Fruit fly (Drosophila melanogaster) whole organism, embryonic: ENCODE data around the gene D.
A peak's percentile ranks its signal among the peaks of the same experiment; 100 is the strongest.

Source experiments
- CG11504 ChIP-seq: fragments of 200-800 bp; sonication (Bioruptor generic); optimal IDR thresholded peaks from 3 replicates; lab custom pipeline; 2019; ENCODE audit warnings: missing biosample characterization, mild to moderate bottlenecking, missing genetic modification characterization, moderate library complexity
- CG12299 ChIP-seq: fragments of 200-800 bp; sonication (Bioruptor generic); optimal IDR thresholded peaks from 2 replicates; lab custom pipeline; 2018; ENCODE audit warnings: missing biosample characterization, mild to moderate bottlenecking, missing genetic modification characterization
- CG12659 ChIP-seq: fragments of 200-800 bp; sonication (Bioruptor generic); optimal IDR thresholded peaks from 3 replicates; lab custom pipeline; 2017; ENCODE audit warnings: mild to moderate bottlenecking, missing biosample characterization, missing genetic modification reagents, missing genetic modification characterization
- CG17186 ChIP-seq: fragments of 200-800 bp; sonication (Bioruptor generic); optimal IDR thresholded peaks from 3 replicates; lab custom pipeline; 2017; ENCODE audit warnings: missing biosample characterization, missing genetic modification reagents, missing genetic modification characterization
- CG18764 ChIP-seq: fragments of 200-800 bp; sonication (Bioruptor generic); optimal IDR thresholded peaks from 3 replicates; lab custom pipeline; 2016; ENCODE audit warnings: missing biosample characterization, missing genetic modification characterization
- CG31224 ChIP-seq: fragments of 200-800 bp; sonication (Bioruptor generic); IDR thresholded peaks from 2 replicates; pipeline ENCODE4 v1.3.6; 2022; ENCODE audit warnings: missing biosample characterization, missing genetic modification characterization
- CG3281 ChIP-seq: fragments of 200-800 bp; sonication (Bioruptor generic); optimal IDR thresholded peaks from 3 replicates; lab custom pipeline; 2017; ENCODE audit warnings: missing biosample characterization, mild to moderate bottlenecking, missing genetic modification characterization
- CG34422 ChIP-seq: fragments of 200-800 bp; sonication (Bioruptor generic); IDR thresholded peaks from 3 replicates; pipeline ENCODE4 v1.3.6; 2022; ENCODE audit warnings: missing biosample characterization, missing genetic modification characterization
- CG3847 ChIP-seq: fragments of 200-800 bp; sonication (Bioruptor generic); IDR thresholded peaks from 2 replicates; pipeline ENCODE4 v1.3.6; 2022; ENCODE audit warnings: missing biosample characterization, missing genetic modification characterization
- CG42726 ChIP-seq: fragments of 200-800 bp; sonication (Bioruptor generic); IDR thresholded peaks from 2 replicates; pipeline ENCODE4 v1.3.6; 2022; ENCODE audit warnings: missing biosample characterization, missing genetic modification characterization; ENCODE audit not compliant: partially characterized antibody
- CG4820 ChIP-seq: fragments of 200-800 bp; sonication (Bioruptor generic); optimal IDR thresholded peaks from 3 replicates; lab custom pipeline; 2016; ENCODE audit warnings: missing biosample characterization, missing genetic modification characterization
- CG6654 ChIP-seq: fragments of 200-800 bp; sonication (Bioruptor generic); optimal IDR thresholded peaks from 2 replicates; lab custom pipeline; 2017; ENCODE audit warnings: missing biosample characterization, mild to moderate bottlenecking, missing genetic modification characterization
- CG6813 ChIP-seq: fragments of 200-800 bp; sonication (Bioruptor generic); optimal IDR thresholded peaks from 2 replicates; lab custom pipeline; 2017; ENCODE audit warnings: missing biosample characterization, missing genetic modification characterization, mild to moderate bottlenecking, moderate library complexity, missing genetic modification reagents
- CG9215 ChIP-seq: fragments of 200-800 bp; sonication (Bioruptor generic); IDR thresholded peaks from 2 replicates; pipeline ENCODE4 v1.3.6; 2022; ENCODE audit warnings: missing biosample characterization, missing genetic modification characterization
- CkIIα-i1 ChIP-seq: fragments of 200-800 bp; sonication (Bioruptor generic); IDR thresholded peaks from 2 replicates; pipeline ENCODE4 v1.3.6; 2022; ENCODE audit warnings: missing biosample characterization, missing genetic modification characterization
- Dbx ChIP-seq: fragments of 200-800 bp; sonication (Bioruptor generic); IDR thresholded peaks from 3 replicates; pipeline ENCODE4 v1.3.6; 2022; ENCODE audit warnings: missing biosample characterization, missing genetic modification characterization
- Eip74EF ChIP-seq, 2 experiments: fragments of 200-800 bp in 1 of 2; fragments of >200 bp in 1 of 2; sonication (Bioruptor generic) in 1 of 2; optimal IDR thresholded peaks; 2 replicates each; lab custom pipeline; 2017 to 2019; ENCODE audit warnings: missing biosample characterization in 2 of 2, missing genetic modification characterization in 2 of 2, mild to moderate bottlenecking in 1 of 2, moderate library complexity in 1 of 2
- Ets97D ChIP-seq: fragments of 200-800 bp; sonication (Bioruptor generic); optimal IDR thresholded peaks from 3 replicates; lab custom pipeline; 2016; ENCODE audit warnings: missing biosample characterization, missing genetic modification characterization
- HHEX ChIP-seq: fragments of 200-800 bp; sonication (Bioruptor generic); optimal IDR thresholded peaks from 3 replicates; lab custom pipeline; 2017; ENCODE audit warnings: missing biosample characterization, mild to moderate bottlenecking, missing genetic modification characterization, missing genetic modification reagents
- Hmx ChIP-seq: fragments of 200-800 bp; sonication (Bioruptor generic); optimal IDR thresholded peaks from 2 replicates; lab custom pipeline; 2016; ENCODE audit warnings: missing biosample characterization, missing genetic modification characterization
- Hr3 ChIP-seq: fragments of 200-800 bp; sonication (Bioruptor generic); optimal IDR thresholded peaks from 3 replicates; lab custom pipeline; 2016; ENCODE audit warnings: missing biosample characterization, missing genetic modification characterization
- Max ChIP-seq: fragments of 200-800 bp; sonication (Bioruptor generic); optimal IDR thresholded peaks from 2 replicates; lab custom pipeline; 2016; ENCODE audit warnings: missing biosample characterization, mild to moderate bottlenecking, missing genetic modification characterization
- NC2β ChIP-seq: fragments of 200-800 bp; sonication (Bioruptor generic); optimal IDR thresholded peaks from 2 replicates; lab custom pipeline; 2016; ENCODE audit warnings: missing biosample characterization, missing genetic modification characterization
- Nf-YC ChIP-seq: fragments of 200-800 bp; optimal IDR thresholded peaks from 3 replicates; lab custom pipeline; 2019; ENCODE audit warnings: missing biosample characterization, mild to moderate bottlenecking, missing genetic modification characterization, moderate library complexity
- NfI ChIP-seq: fragments of 200-800 bp; sonication (Bioruptor generic); optimal IDR thresholded peaks from 3 replicates; lab custom pipeline; 2018; ENCODE audit warnings: missing biosample characterization, mild to moderate bottlenecking, missing genetic modification characterization, moderate library complexity
- Sry-δ ChIP-seq: fragments of 200-800 bp; sonication (Bioruptor generic); optimal IDR thresholded peaks from 2 replicates; lab custom pipeline; 2016; ENCODE audit warnings: missing biosample characterization, missing genetic modification characterization
- Ssrp ChIP-seq: fragments of 200-800 bp; sonication (Bioruptor generic); optimal IDR thresholded peaks from 2 replicates; lab custom pipeline; 2018; ENCODE audit warnings: missing biosample characterization, mild to moderate bottlenecking, missing genetic modification characterization, moderate library complexity
- Vsx1 ChIP-seq: fragments of 200-800 bp; sonication (Bioruptor generic); optimal IDR thresholded peaks from 2 replicates; lab custom pipeline; 2017; ENCODE audit warnings: missing biosample characterization, mild to moderate bottlenecking, missing genetic modification characterization, missing genetic modification reagents
- Xrp1 ChIP-seq: fragments of 200-800 bp; sonication (Bioruptor generic); IDR thresholded peaks from 2 replicates; pipeline ENCODE4 v1.3.6; 2022; ENCODE audit warnings: missing biosample characterization, missing genetic modification characterization
- bigmax ChIP-seq: fragments of 200-800 bp; sonication (Bioruptor generic); optimal IDR thresholded peaks from 2 replicates; lab custom pipeline; 2018; ENCODE audit warnings: missing biosample characterization, mild to moderate bottlenecking, missing genetic modification characterization
- dimm ChIP-seq: fragments of 200-800 bp; sonication (Bioruptor generic); IDR thresholded peaks from 2 replicates; pipeline ENCODE4 v1.3.6; 2022; ENCODE audit warnings: missing biosample characterization, missing genetic modification characterization
- dmrt11E ChIP-seq: fragments of 200-800 bp; sonication (Bioruptor generic); optimal IDR thresholded peaks from 3 replicates; lab custom pipeline; 2018; ENCODE audit warnings: missing biosample characterization, mild to moderate bottlenecking, missing genetic modification characterization, moderate library complexity
- emc ChIP-seq: fragments of 200-800 bp; sonication (Bioruptor generic); optimal IDR thresholded peaks from 2 replicates; lab custom pipeline; 2016; ENCODE audit warnings: missing biosample characterization, missing genetic modification characterization
- esg ChIP-seq: fragments of 200-800 bp; sonication (Bioruptor generic); conservative IDR thresholded peaks from 2 replicates; pipeline ENCODE4 v1.3.6; 2022; ENCODE audit warnings: missing biosample characterization, missing genetic modification characterization
- eve ChIP-seq, 2 experiments: fragments of >200 bp; optimal IDR thresholded peaks; 2 replicates each; lab custom pipeline; 2017; ENCODE audit warnings: missing biosample characterization in 2 of 2, missing genetic modification characterization in 2 of 2
- exex ChIP-seq: fragments of 200-800 bp; sonication (Bioruptor generic); optimal IDR thresholded peaks from 4 replicates; lab custom pipeline; 2018; ENCODE audit warnings: missing biosample characterization, mild to moderate bottlenecking, missing genetic modification characterization, moderate library complexity
- fu2 ChIP-seq: fragments of 200-800 bp; sonication (Bioruptor generic); optimal IDR thresholded peaks from 2 replicates; lab custom pipeline; 2016; ENCODE audit warnings: missing biosample characterization, missing genetic modification characterization
- hkb ChIP-seq, 2 experiments: fragments of 200-800 bp in 1 of 2; fragments of >200 bp in 1 of 2; sonication (Bioruptor generic) in 1 of 2; IDR thresholded peaks in 1 of 2; optimal IDR thresholded peaks in 1 of 2; 2 replicates each; pipeline versions ENCODE4 v1.3.6 to Lab custom; 2017 to 2022; ENCODE audit warnings: missing biosample characterization in 1 of 2, missing genetic modification characterization in 1 of 2
- insv ChIP-seq, 2 experiments: fragments of 200-800 bp; sonication (Bioruptor generic); optimal IDR thresholded peaks; 3 replicates each; lab custom pipeline; 2016 to 2018; ENCODE audit warnings: missing biosample characterization in 2 of 2, missing genetic modification characterization in 2 of 2
- jigr1 ChIP-seq: fragments of 200-800 bp; sonication (Bioruptor generic); IDR thresholded peaks from 3 replicates; pipeline ENCODE4 v1.3.6; 2022; ENCODE audit warnings: missing biosample characterization, missing genetic modification characterization
- kah ChIP-seq: fragments of 200-800 bp; sonication (Bioruptor generic); optimal IDR thresholded peaks from 2 replicates; lab custom pipeline; 2018; ENCODE audit warnings: missing biosample characterization, mild to moderate bottlenecking, missing genetic modification characterization
- klu ChIP-seq: fragments of 200-800 bp; sonication (Bioruptor generic); IDR thresholded peaks from 2 replicates; pipeline ENCODE4 v1.3.6; 2022; ENCODE audit warnings: missing biosample characterization, missing genetic modification characterization
- pita ChIP-seq: fragments of 200-800 bp; sonication (Bioruptor generic); optimal IDR thresholded peaks from 2 replicates; lab custom pipeline; 2017; ENCODE audit warnings: missing biosample characterization, mild to moderate bottlenecking, missing genetic modification characterization
- pros ChIP-seq: fragments of 200-800 bp; sonication (Bioruptor generic); optimal IDR thresholded peaks from 3 replicates; lab custom pipeline; 2019; ENCODE audit warnings: missing biosample characterization, mild to moderate bottlenecking, missing genetic modification characterization, moderate library complexity
- psq ChIP-seq: fragments of 200-800 bp; sonication (Bioruptor generic); optimal IDR thresholded peaks from 2 replicates; lab custom pipeline; 2017; ENCODE audit warnings: missing biosample characterization, missing genetic modification characterization
- scrt ChIP-seq: fragments of 200-800 bp; sonication (Bioruptor generic); optimal IDR thresholded peaks from 2 replicates; lab custom pipeline; 2018; ENCODE audit warnings: missing biosample characterization, mild to moderate bottlenecking, missing genetic modification characterization, moderate library complexity
- seq ChIP-seq: fragments of 200-800 bp; sonication (Bioruptor generic); IDR thresholded peaks from 2 replicates; pipeline ENCODE4 v1.3.6; 2022; ENCODE audit warnings: missing biosample characterization, missing genetic modification characterization
- sqz ChIP-seq: fragments of 200-800 bp; sonication (Bioruptor generic); optimal IDR thresholded peaks from 3 replicates; lab custom pipeline; 2018; ENCODE audit warnings: missing biosample characterization, mild to moderate bottlenecking, missing genetic modification characterization
- zen2 ChIP-seq: fragments of 200-800 bp; sonication (Bioruptor generic); IDR thresholded peaks from 3 replicates; pipeline ENCODE4 v1.3.6; 2022; ENCODE audit warnings: missing biosample characterization, missing genetic modification characterization; ENCODE audit not compliant: partially characterized antibody

D gene

dm6 chr3L:14189957-14190624 lies 11.7 kb upstream of the D start (continued):
- TF ChIP-seq eve (GFP tag; optimal IDR thresholded peaks at IDR 0.05; lab: Kevin White, UChicago) (no peak), insv (GFP tag; optimal IDR thresholded peaks at IDR 0.05; lab: Kevin White, UChicago) (peak; percentile 78 to 99), Xrp1 (GFP tag; lab: Robert Waterston, UW) (peak; percentile 74), dmrt11E (peak; percentile 39), hkb (optimal IDR thresholded peaks at IDR 0.05; lab: Kevin White, UChicago) (no peak), hkb (GFP tag; IDR thresholded peaks at IDR 0.05; lab: Robert Waterston, UW) (peak; percentile 84), Max (peak; percentile 50), fu2 (GFP tag; lab: Kevin White, UChicago) (no peak), emc (peak; percentile 11), CG3847 (peak; percentile 64), Dbx (peak; percentile 78), CG42726 (GFP tag; lab: Robert Waterston, UW) (peak; percentile 43; the same call in 1 of the 2 replicates), seq (peak; percentile 74), exex (no peak), Nf-YC (tag; lab: Kevin White, UChicago) (peak; percentile 37), pros (no peak), CG12659 (peak; percentile 32), esg (GFP tag; lab: Robert Waterston, UW) (peak; percentile 74), CG3281 (GFP tag; lab: Kevin White, UChicago) (peak; percentile 80), CG6813 (GFP tag; lab: Kevin White, UChicago) (peak; percentile 3), Ssrp (tag; lab: Kevin White, UChicago) (peak; percentile 45), klu (GFP tag; lab: Robert Waterston, UW) (peak; percentile 65), psq (GFP tag; lab: Kevin White, UChicago) (no peak), NC2β (GFP tag; lab: Kevin White, UChicago) (no peak), CG17186 (GFP tag; lab: Kevin White, UChicago) (no peak), CG11504 (tag; lab: Kevin White, UChicago) (no peak), CG18764 (GFP tag; lab: Kevin White, UChicago) (peak; percentile 21), dimm (GFP tag; lab: Robert Waterston, UW) (no peak), jigr1 (GFP tag; lab: Robert Waterston, UW) (no peak), kah (GFP tag; lab: Kevin White, UChicago) (no peak), Ets97D (no peak), Hmx (GFP tag; lab: Kevin White, UChicago) (no peak), Eip74EF (GFP tag; optimal IDR thresholded peaks at IDR 0.05; lab: Kevin White, UChicago) (no peak), CG6654 (GFP tag; lab: Kevin White, UChicago) (no peak), Sry-δ (peak; percentile 37), NfI (GFP tag; lab: Kevin White, UChicago) (peak; percentile 49), CG31224 (GFP tag; lab: Robert Waterston, UW) (no peak), zen2 (no peak), pita (GFP tag; lab: Kevin White, UChicago) (peak; percentile 80), bigmax (GFP tag; lab: Kevin White, UChicago) (no peak), scrt (no peak), CG34422 (peak; percentile 81), sqz (no peak), CkIIα-i1 (GFP tag; lab: Robert Waterston, UW) (no peak), CG9215 (GFP tag; lab: Robert Waterston, UW) (no peak), HHEX (GFP tag; lab: Kevin White, UChicago) (peak; percentile 46), Hr3 (GFP tag; lab: Kevin White, UChicago) (no peak), CG4820 (GFP tag; lab: Kevin White, UChicago) (peak; percentile 22), Vsx1 (GFP tag; lab: Kevin White, UChicago) (peak; percentile 97), CG12299 (tag; lab: Kevin White, UChicago) (no peak)
